Worm (Caenorhabditis elegans): Measurements from ENCODE around the gene old-2.

DNA sequence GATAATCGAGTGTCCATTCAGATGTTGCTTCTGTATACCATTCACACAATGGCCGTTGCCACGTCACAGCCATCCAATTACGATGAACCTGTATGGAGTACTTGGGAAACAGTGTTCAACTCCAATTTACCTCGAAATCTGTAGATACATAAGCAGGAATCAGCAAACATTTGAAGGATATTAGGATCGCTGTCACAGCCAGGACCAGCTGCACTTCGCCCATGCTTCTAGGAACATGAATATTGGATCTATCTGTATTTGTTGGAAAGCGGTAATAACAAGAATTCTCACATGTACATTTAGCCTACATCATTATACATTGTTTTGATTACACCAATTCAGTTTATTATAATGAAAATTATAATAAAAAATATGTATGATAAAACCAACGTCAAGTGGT, 36.8 kb upstream of the old-2 start, which contains the start of gene algn-8:
- no peak for TF ChIP-seq lin-39 (tag; optimal IDR thresholded peaks at IDR 0.05)
- no peak for TF ChIP-seq nhr-23 (tag; optimal IDR thresholded peaks at IDR 0.05)
- no peak for TF ChIP-seq unc-39 (tag; optimal IDR thresholded peaks at IDR 0.05)
- no peak for TF ChIP-seq mdl-1 (tag; optimal IDR thresholded peaks at IDR 0.05)
- no peak for TF ChIP-seq ceh-28 (tag; optimal IDR thresholded peaks at IDR 0.05)
- TF ChIP-seq elt-3 (tag; optimal IDR thresholded peaks at IDR 0.05) = no peak

Measured in whole organism, L3 larva.